Fruit fly (Drosophila melanogaster): ENCODE results near the gene CG43084.

DNA sequence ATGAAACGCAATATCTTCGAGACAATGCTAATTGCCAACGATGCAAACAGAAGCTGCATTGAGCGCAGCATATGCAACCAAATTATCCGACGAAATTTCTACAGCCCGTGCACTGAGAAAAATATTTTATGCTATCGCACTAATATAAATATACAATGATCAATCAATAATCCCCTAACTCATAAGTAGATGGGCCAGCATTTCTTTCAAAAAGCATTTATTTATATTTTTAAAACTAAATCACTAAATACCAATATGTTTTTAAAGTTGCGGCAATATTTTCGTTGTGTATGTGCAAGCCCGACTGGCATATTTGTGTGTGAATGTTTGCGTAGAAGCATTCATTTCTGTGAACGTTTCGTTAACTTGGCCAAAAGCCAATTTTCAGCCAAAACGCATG, 4.5 kb upstream of the CG43084 start:
- no peak for TF ChIP-seq kay (GFP tag; ENCODE audit: borderline replicate concordance)
- no peak for TF ChIP-seq pad (GFP tag; optimal IDR thresholded peaks at IDR 0.05)
- no peak for TF ChIP-seq Mnt (GFP tag; optimal IDR thresholded peaks at IDR 0.05)
- TF ChIP-seq tj (GFP tag; optimal IDR thresholded peaks at IDR 0.05) = no peak
- no peak for TF ChIP-seq Hr96 (GFP tag; optimal IDR thresholded peaks at IDR 0.05)
- no peak for TF ChIP-seq ovo (GFP tag; optimal IDR thresholded peaks at IDR 0.05)
- TF ChIP-seq CG14711 (tag; optimal IDR thresholded peaks at IDR 0.05) = no peak
- TF ChIP-seq CG11617 (GFP tag; optimal IDR thresholded peaks at IDR 0.05) = no peak
- no peak for TF ChIP-seq CG5204 (GFP tag; optimal IDR thresholded peaks at IDR 0.05)
- no peak for TF ChIP-seq CG7045 (GFP tag; optimal IDR thresholded peaks at IDR 0.05)
- no peak for TF ChIP-seq cic (GFP tag; optimal IDR thresholded peaks at IDR 0.05)

All from whole organism, adult.